Fruit fly (Drosophila melanogaster) whole organism, adult: ENCODE data around the gene scpr-B.

Experiments
- CG11617 ChIP-seq: fragments of 200-800 bp; sonication (Bioruptor generic); optimal IDR thresholded peaks from 2 replicates; lab custom pipeline; 2017; ENCODE audit warnings: mild to moderate bottlenecking, missing biosample characterization, missing genetic modification reagents, missing genetic modification characterization
- CG12768 ChIP-seq: fragments of 200-800 bp; sonication (Bioruptor generic); optimal IDR thresholded peaks from 2 replicates; lab custom pipeline; 2017; ENCODE audit warnings: missing biosample characterization, missing genetic modification characterization, mild to moderate bottlenecking, moderate library complexity, missing genetic modification reagents
- CG14711 ChIP-seq: fragments of 200-800 bp; sonication (Bioruptor generic); optimal IDR thresholded peaks from 2 replicates; lab custom pipeline; 2018; ENCODE audit warnings: missing biosample characterization, mild to moderate bottlenecking, missing genetic modification characterization, moderate library complexity
- CG1620 ChIP-seq: fragments of 200-800 bp; sonication (Bioruptor generic); optimal IDR thresholded peaks from 2 replicates; lab custom pipeline; 2016; ENCODE audit warnings: missing biosample characterization, missing genetic modification characterization
- CG33017 ChIP-seq: fragments of 200-800 bp; sonication (Bioruptor generic); optimal IDR thresholded peaks from 2 replicates; lab custom pipeline; 2018; ENCODE audit warnings: missing biosample characterization, mild to moderate bottlenecking, missing genetic modification characterization, moderate library complexity
- CG5204 ChIP-seq: fragments of 200-800 bp; sonication (Bioruptor generic); optimal IDR thresholded peaks from 2 replicates; lab custom pipeline; 2016; ENCODE audit warnings: missing biosample characterization, missing genetic modification characterization
- CG7045 ChIP-seq: fragments of 200-800 bp; sonication (Bioruptor generic); optimal IDR thresholded peaks from 2 replicates; lab custom pipeline; 2017; ENCODE audit warnings: missing biosample characterization, mild to moderate bottlenecking, missing genetic modification characterization
- CG7101 ChIP-seq: fragments of 200-800 bp; sonication (Bioruptor generic); optimal IDR thresholded peaks from 2 replicates; lab custom pipeline; 2018; ENCODE audit warnings: missing biosample characterization, mild to moderate bottlenecking, missing genetic modification characterization, moderate library complexity
- Clk ChIP-seq: fragments of 200-800 bp; sonication (Bioruptor generic); optimal IDR thresholded peaks from 2 replicates; lab custom pipeline; 2017; ENCODE audit warnings: missing biosample characterization, missing genetic modification characterization
- Crg-1 ChIP-seq: fragments of 200-800 bp; sonication (Bioruptor generic); optimal IDR thresholded peaks from 2 replicates; lab custom pipeline; 2016; ENCODE audit warnings: missing biosample characterization, missing genetic modification characterization
- Hr96 ChIP-seq: fragments of 200-800 bp; sonication (Bioruptor generic); optimal IDR thresholded peaks from 2 replicates; lab custom pipeline; 2016; ENCODE audit warnings: missing biosample characterization, missing genetic modification characterization
- Mnt ChIP-seq: fragments of 200-800 bp; sonication (Bioruptor generic); optimal IDR thresholded peaks from 2 replicates; lab custom pipeline; 2016; ENCODE audit warnings: missing biosample characterization, mild to moderate bottlenecking, missing genetic modification characterization
- bab1 ChIP-seq: fragments of 200-800 bp; sonication (Bioruptor generic); optimal IDR thresholded peaks from 3 replicates; lab custom pipeline; 2019; ENCODE audit warnings: missing biosample characterization, mild to moderate bottlenecking, missing genetic modification characterization, moderate library complexity
- cic ChIP-seq: fragments of 200-800 bp; sonication (Bioruptor generic); optimal IDR thresholded peaks from 2 replicates; lab custom pipeline; 2017; ENCODE audit warnings: missing biosample characterization, mild to moderate bottlenecking, missing genetic modification characterization, moderate library complexity
- cnc ChIP-seq, 2 experiments: fragments of >200 bp; optimal IDR thresholded peaks; 2 replicates each; lab custom pipeline; 2017
- kay ChIP-seq: fragments of 200-800 bp; sonication (Bioruptor generic); peaks from one replicate; lab custom pipeline; 2016; ENCODE audit warnings: missing biosample characterization, missing genetic modification characterization, borderline replicate concordance
- ovo ChIP-seq: fragments of 200-800 bp; sonication (Bioruptor generic); optimal IDR thresholded peaks from 2 replicates; lab custom pipeline; 2016; ENCODE audit warnings: missing biosample characterization, missing genetic modification characterization
- pad ChIP-seq: fragments of 200-800 bp; sonication (Bioruptor generic); optimal IDR thresholded peaks from 3 replicates; lab custom pipeline; 2017; ENCODE audit warnings: missing biosample characterization, missing genetic modification characterization, mild to moderate bottlenecking, moderate library complexity, missing genetic modification reagents
- tj ChIP-seq: fragments of 200-800 bp; sonication (Bioruptor generic); optimal IDR thresholded peaks from 3 replicates; lab custom pipeline; 2017; ENCODE audit warnings: missing biosample characterization, mild to moderate bottlenecking, missing genetic modification characterization, moderate library complexity
- toe ChIP-seq: fragments of 200-800 bp; sonication (Bioruptor generic); optimal IDR thresholded peaks from 2 replicates; lab custom pipeline; 2016; ENCODE audit warnings: missing biosample characterization, missing genetic modification characterization

The scpr-B gene

DNA sequence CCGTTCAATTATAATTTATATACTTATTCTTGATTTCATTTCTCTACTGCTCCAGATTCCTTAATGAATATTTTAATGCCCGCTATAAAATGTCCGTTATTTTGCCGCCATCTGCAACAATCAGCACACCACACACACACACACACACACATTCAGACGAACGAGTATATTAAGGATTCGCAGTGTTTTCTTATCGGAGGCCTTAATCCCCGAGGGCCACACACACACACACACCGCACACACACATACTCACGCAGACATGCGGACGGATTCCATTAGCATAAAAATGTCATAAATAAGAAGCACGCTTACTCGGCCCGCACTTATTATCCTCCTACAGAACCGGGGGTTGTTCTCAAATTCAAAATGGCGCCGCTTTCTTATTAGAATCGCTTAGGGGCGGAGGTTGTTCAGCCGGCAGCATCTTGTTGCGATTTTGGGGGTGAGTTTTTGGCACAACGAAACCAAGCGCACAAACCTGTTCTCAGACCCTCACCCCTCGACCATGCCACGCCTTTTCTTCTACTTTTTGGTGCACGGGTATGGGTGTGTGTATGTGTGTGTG, 20.3 kb upstream of the scpr-B start:
- TF ChIP-seq cnc (optimal IDR thresholded peaks at IDR 0.05; lab: Kevin White, UChicago) (no peak), Mnt (GFP tag; lab: Kevin White, UChicago) (no peak), tj (GFP tag; lab: Kevin White, UChicago) (no peak), CG1620 (GFP tag; lab: Kevin White, UChicago) (no peak), Hr96 (GFP tag; lab: Kevin White, UChicago) (no peak), CG7101 (no peak), CG33017 (tag; lab: Kevin White, UChicago) (no peak), CG12768 (no peak), CG7045 (GFP tag; lab: Kevin White, UChicago) (no peak), toe (GFP tag; lab: Kevin White, UChicago) (no peak), Crg-1 (GFP tag; lab: Kevin White, UChicago) (no peak)

DNA sequence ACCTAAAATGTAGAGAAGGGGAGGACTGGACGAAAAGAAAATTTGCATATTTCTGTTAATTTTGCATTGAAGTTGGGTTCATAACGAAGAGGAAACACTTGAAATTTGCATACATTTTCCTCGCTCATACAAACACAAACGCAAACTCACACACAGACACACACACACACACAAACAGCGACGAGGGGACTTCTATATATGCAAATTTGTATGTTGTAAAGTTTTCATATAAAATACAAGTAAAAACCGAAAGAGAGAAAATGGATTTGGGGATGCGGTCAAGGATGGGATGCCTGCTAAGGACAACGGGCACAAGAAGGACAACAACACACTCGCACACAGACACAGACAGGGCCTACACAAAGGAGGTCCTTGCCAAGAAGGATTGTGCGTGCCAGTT, 16.7 kb upstream of the scpr-B start:
- no peak for TF ChIP-seq tj (GFP tag; lab: Kevin White, UChicago)
- TF ChIP-seq CG11617 (GFP tag; lab: Kevin White, UChicago) = no peak
- TF ChIP-seq Clk (GFP tag; lab: Kevin White, UChicago) = no peak
- TF ChIP-seq toe (GFP tag; lab: Kevin White, UChicago) = no peak
- no peak for TF ChIP-seq CG33017 (tag; lab: Kevin White, UChicago)

DNA sequence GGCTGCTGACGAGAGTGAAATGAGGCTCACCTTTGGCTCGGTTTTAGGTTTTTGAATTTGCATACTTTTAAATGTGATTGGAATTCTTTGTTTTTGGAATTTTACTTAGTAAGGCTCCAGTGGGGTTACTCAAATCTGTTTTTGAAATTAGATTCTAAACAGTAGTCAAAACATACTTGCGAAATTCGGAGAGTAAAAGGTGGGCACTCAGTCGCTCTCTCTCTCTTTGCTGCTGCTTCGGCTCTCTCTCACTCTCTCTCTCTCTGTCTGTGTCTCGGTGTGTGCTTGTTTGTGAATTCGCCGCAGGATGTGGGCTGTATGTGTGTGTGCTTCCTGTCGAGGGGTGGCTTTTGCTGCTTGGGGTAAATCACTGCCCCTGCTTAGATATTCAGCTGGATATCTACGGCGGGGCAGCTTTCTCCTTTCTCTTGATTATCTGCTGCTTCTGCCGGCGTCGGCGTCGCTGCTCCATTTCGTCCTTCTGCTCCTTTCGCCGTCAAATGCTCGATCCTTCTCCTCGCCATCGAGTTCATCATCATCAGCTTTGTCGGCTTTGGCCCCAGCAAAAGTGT, 13.7 kb upstream of the scpr-B start:
- TF ChIP-seq pad (GFP tag; lab: Kevin White, UChicago) (peak; percentile 90), Hr96 (GFP tag; lab: Kevin White, UChicago) (no peak)

DNA sequence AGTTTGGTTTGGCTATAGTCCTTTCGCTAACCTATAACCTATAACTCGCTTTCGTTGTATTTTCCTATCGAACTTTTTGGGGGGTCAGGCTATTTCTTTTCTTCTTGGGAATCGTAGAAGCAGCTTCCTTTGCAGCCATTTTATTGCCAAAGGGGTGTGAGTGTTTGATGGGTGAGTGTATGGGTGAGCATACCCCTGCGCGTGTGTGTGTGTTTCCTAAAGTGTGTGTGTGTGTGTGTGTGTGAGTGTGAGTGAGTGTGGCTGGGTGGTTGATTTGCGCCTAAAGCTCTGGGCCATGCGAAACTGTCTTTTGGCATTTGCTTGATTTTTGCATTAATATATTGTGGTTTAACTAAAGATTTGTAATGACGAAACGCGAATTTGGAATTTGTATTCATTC, 13.0 kb upstream of the scpr-B start:
- TF ChIP-seq CG7101 (no peak), CG12768 (no peak), pad (GFP tag; lab: Kevin White, UChicago) (no peak), bab1 (GFP tag; lab: Kevin White, UChicago) (no peak), CG7045 (GFP tag; lab: Kevin White, UChicago) (no peak), CG14711 (tag; lab: Kevin White, UChicago) (no peak), kay (GFP tag; lab: Kevin White, UChicago) (no peak), cic (no peak), cnc (optimal IDR thresholded peaks at IDR 0.05; lab: Kevin White, UChicago) (no peak), toe (GFP tag; lab: Kevin White, UChicago) (no peak), tj (GFP tag; lab: Kevin White, UChicago) (no peak), Clk (GFP tag; lab: Kevin White, UChicago) (no peak), Hr96 (GFP tag; lab: Kevin White, UChicago) (no peak), Crg-1 (GFP tag; lab: Kevin White, UChicago) (no peak), ovo (no peak), CG33017 (tag; lab: Kevin White, UChicago) (no peak), Mnt (GFP tag; lab: Kevin White, UChicago) (no peak)

DNA sequence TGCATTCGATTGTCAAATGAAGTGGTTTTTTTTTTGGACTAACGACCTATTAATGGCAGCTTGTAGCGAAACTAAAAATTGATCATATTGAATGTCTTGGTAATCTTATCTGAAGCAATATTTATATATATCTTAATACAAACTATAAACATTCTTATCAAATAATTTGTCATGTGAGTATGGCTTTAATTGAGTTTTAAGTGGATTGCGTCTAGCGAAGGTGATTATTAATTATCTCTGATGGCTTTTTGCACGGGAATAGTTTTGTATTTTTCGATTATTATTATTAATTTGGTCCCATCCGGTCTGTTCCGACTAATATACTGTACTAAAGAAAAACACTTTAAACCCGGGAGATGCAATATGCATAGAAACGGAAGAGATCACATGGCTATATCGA, 6.1 kb upstream of the scpr-B start:
- TF ChIP-seq Clk (GFP tag; lab: Kevin White, UChicago) (no peak), CG14711 (tag; lab: Kevin White, UChicago) (no peak), cnc (optimal IDR thresholded peaks at IDR 0.05; lab: Kevin White, UChicago) (no peak), cic (no peak), CG33017 (tag; lab: Kevin White, UChicago) (no peak), bab1 (GFP tag; lab: Kevin White, UChicago) (no peak), CG7045 (GFP tag; lab: Kevin White, UChicago) (no peak)

DNA sequence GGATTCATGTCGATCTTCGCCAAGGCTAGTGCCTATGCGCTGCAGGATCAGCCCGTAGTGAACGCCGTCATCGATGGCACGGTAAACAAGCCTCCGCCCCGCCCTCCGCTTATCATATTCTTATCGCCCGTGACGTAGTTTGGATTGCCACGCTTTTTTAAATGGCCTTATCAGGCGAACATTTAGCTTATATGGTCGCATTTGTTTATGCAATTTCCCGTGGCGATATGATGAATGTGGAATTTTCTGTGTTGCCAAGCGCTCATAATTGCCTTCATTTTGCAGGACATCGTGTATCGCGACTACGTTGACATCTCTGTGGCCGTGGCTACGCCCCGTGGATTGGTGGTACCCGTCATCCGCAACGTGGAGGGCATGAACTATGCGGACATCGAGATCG, 5.0 kb upstream of the scpr-B start:
- no peak for TF ChIP-seq CG1620 (GFP tag; lab: Kevin White, UChicago)
- TF ChIP-seq tj (GFP tag; lab: Kevin White, UChicago) = no peak
- TF ChIP-seq CG11617 (GFP tag; lab: Kevin White, UChicago) = no peak
- TF ChIP-seq bab1 (GFP tag; lab: Kevin White, UChicago) = no peak
- no peak for TF ChIP-seq CG7101
- TF ChIP-seq CG33017 (tag; lab: Kevin White, UChicago) = no peak
- TF ChIP-seq CG7045 (GFP tag; lab: Kevin White, UChicago) = no peak
- TF ChIP-seq CG5204 = no peak
- no peak for TF ChIP-seq cic
- TF ChIP-seq cnc (optimal IDR thresholded peaks at IDR 0.05; lab: Kevin White, UChicago) = no peak

DNA sequence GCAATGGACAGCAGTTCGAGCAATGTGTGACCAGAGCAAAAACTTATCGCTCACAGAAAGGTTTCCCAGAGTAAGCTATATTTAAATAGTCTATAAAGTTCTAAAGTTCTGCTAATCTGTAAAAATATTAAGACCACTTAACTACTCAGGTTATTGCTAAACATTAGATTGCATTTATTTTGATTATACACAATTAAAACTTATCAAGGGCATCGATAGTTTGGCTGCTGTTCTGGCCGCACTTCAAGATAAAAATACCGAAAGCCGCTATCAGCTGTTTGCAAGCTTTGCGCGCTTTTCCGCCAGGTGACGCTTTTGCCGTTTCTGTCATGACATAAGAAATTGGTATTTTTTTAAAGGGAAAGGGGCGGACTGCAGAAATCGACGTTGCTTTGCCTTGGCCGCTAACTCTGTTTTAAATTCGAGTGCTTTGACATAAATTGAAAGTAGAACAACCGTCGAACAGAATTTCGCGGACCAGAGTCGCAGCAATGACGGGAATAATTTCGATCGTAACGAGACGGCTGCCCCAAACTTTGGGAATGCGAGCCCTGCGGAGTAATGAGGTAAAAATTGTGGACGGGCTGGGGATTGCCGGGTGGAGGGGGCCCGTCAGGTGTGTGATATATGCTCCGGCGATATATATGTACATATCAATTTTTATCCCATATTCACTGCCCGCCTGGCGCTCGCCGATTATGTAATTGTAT, 3.3 kb upstream of the scpr-B start, which contains the start of the genes CG17734 and CG5214:
Gene CG17734, minus strand, starts transcription at position 49 of the 710 bp plus-strand sequence.
Gene CG5214, plus strand, starts transcription at position 352 of the 710 bp plus-strand sequence.
- TF ChIP-seq CG12768 (no peak), Crg-1 (GFP tag; lab: Kevin White, UChicago) (no peak), Mnt (GFP tag; lab: Kevin White, UChicago) (peak; percentile 49), kay (GFP tag; lab: Kevin White, UChicago) (no peak), CG14711 (tag; lab: Kevin White, UChicago) (no peak), ovo (no peak), Hr96 (GFP tag; lab: Kevin White, UChicago) (peak; percentile 44), cic (peak; percentile 32), CG7045 (GFP tag; lab: Kevin White, UChicago) (no peak), tj (GFP tag; lab: Kevin White, UChicago) (peak; percentile 100), CG5204 (no peak), pad (GFP tag; lab: Kevin White, UChicago) (no peak), cnc (optimal IDR thresholded peaks at IDR 0.05; lab: Kevin White, UChicago) (no peak), bab1 (GFP tag; lab: Kevin White, UChicago) (peak; percentile 51), CG11617 (GFP tag; lab: Kevin White, UChicago) (peak; percentile 30), toe (GFP tag; lab: Kevin White, UChicago) (peak; percentile 52), CG7101 (peak; percentile 9), Clk (GFP tag; lab: Kevin White, UChicago) (no peak), CG33017 (tag; lab: Kevin White, UChicago) (no peak), CG1620 (GFP tag; lab: Kevin White, UChicago) (peak; percentile 19)
